Worm (Caenorhabditis elegans): ENCODE data around the gene srt-24.
"Not testable (repeated sequence)": the region's sequence is repeated elsewhere in the genome, so short reads cannot be mapped to it uniquely, and the experiment has no call there.

Gene srt-24

DNA sequence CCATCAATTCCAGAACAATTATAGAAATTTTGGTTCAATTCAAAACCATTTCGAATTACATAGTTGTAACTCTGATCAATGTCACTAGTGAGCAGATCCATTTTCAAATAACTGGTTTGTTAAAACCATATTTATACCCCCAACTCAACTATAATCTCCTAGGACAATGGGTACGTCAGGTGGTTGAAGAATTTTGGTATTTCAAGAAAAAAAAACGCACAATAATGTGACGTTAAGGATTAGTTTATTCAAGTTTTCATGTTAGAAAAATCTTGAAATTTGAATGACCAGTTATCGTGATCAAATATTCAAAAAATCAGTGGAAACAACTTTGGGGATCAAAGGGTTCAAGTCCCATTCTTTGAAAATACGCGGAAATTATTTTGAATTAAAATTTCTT is at the start of gene srt-24:
Gene srt-24 (minus strand): TSS at position 101 of the 400 bp plus-strand sequence.
- TF ChIP-seq tbx-2 (tag; optimal IDR thresholded peaks at IDR 0.05) = no peak
- no peak for TF ChIP-seq lin-39 (tag; optimal IDR thresholded peaks at IDR 0.05)
- no peak for TF ChIP-seq ama-1 (optimal IDR thresholded peaks at IDR 0.05)
- no peak for TF ChIP-seq fkh-10 (GFP tag; optimal IDR thresholded peaks at IDR 0.05)
- TF ChIP-seq ZK546.5 (tag; optimal IDR thresholded peaks at IDR 0.05) = no peak
- no peak for TF ChIP-seq pha-4 (tag; optimal IDR thresholded peaks at IDR 0.05)
- no peak for TF ChIP-seq elt-3 (tag; optimal IDR thresholded peaks at IDR 0.05)
- no peak for TF ChIP-seq mml-1 (tag; optimal IDR thresholded peaks at IDR 0.05)
- TF ChIP-seq eor-1 (tag; optimal IDR thresholded peaks at IDR 0.05) = no peak

DNA sequence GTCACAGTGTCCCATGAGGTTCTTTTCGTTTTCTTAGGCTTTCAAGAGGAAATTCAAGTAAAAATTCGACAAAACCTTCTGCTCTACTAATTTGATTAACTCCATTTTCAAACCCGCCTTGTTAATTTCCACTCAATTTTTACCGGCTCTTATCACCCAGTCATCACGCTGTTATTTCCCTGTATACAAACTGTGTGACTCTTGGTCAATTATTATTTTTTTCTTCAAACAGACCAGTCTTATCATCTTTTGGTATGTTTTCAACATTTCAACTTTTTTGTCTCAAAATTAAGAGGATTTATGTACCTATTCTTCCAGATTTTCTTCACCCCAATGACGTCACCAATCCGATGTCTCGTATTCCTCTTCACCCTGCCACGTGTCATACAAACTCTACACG is 47.6 kb upstream of the srt-24 start, which contains the start of gene ugt-52:
Gene ugt-52 (plus strand): TSS at position 301 of the 400 bp plus-strand sequence.
- TF ChIP-seq ama-1 (optimal IDR thresholded peaks at IDR 0.05) = no peak
- peak; percentile 9 for TF ChIP-seq pha-4 (tag; optimal IDR thresholded peaks at IDR 0.05)

DNA sequence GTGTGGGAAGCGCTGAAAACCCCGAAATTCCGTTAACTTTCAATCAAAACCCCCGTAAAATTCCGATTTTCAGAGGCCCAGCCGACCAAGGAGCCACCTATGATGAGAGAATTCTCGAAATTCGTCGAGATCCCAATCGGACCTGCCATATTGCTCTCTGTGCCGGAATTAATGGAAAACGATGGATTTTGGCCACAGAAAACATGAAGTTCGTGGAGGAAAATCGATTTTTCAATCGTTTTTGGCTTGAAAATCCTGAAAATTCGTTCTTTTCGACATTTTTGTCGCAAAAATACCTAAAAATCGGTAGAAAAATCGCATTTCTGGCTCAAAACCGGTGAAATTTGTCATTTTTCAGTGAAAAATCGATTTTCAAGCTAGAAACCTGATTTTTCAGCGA is 42.7 kb upstream of the srt-24 start:
- no peak for TF ChIP-seq ceh-16 (tag; optimal IDR thresholded peaks at IDR 0.05)
- TF ChIP-seq jun-1 (tag; optimal IDR thresholded peaks at IDR 0.05) = no peak
- no peak for TF ChIP-seq snpc-4 (tag; optimal IDR thresholded peaks at IDR 0.05)
- no peak for TF ChIP-seq sea-2 (GFP tag; optimal IDR thresholded peaks at IDR 0.05)
- TF ChIP-seq nhr-67 (tag; optimal IDR thresholded peaks at IDR 0.05) = no peak
- no peak for TF ChIP-seq pqm-1 (tag; optimal IDR thresholded peaks at IDR 0.05)
- TF ChIP-seq lin-39 (tag; optimal IDR thresholded peaks at IDR 0.05) = no peak

DNA sequence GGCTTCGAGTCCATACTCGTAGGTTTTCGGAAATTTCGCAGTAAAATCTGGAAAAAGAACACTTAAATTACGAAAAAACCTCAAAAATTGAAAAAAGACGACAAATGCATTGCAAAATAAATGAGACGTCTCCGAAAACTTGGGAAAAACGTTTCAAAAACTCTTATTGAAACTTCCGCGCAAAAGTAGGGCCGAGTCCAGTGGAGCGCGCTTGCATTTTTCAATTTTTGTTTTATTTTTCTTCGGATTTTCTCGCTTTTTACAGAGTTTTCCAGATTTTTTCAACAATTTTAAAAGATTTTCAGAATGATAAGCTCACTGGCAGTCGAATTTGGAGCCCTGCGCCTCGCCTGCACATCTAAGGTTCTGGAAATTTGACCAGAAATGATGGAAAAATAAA is 42.1 kb upstream of the srt-24 start, which contains the start of gene mrpl-2:
Gene mrpl-2 (plus strand): TSS at position 307 of the 400 bp plus-strand sequence.
- TF ChIP-seq lin-15B (tag; optimal IDR thresholded peaks at IDR 0.05) = peak; percentile 58
- no peak for TF ChIP-seq zag-1 (tag; optimal IDR thresholded peaks at IDR 0.05)

DNA sequence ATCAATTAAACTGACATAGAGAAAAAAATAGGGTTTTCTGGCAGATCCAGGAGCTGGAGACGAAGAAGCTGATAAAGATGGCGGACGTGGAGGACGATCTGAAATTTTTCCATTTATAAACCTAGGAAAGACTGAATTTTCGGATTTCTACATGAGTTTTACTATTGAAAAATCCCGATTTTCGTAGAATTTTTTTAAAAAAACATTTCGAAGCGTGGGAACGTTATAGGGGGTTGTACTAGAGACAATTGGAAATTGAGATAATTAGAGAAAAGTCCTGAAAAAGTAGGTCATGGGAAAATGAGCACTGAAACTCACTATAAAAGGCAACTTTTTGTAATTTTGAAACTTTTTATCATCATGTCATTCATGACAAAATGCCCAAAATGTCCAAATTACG is 40.2 kb upstream of the srt-24 start, which contains the start of gene F56B3.9:
Gene F56B3.9 (plus strand): TSS at position 301 of the 400 bp plus-strand sequence.
- not testable (repeated sequence) for TF ChIP-seq nhr-67, snpc-4, pha-4 (tag; optimal IDR thresholded peaks at IDR 0.05)

DNA sequence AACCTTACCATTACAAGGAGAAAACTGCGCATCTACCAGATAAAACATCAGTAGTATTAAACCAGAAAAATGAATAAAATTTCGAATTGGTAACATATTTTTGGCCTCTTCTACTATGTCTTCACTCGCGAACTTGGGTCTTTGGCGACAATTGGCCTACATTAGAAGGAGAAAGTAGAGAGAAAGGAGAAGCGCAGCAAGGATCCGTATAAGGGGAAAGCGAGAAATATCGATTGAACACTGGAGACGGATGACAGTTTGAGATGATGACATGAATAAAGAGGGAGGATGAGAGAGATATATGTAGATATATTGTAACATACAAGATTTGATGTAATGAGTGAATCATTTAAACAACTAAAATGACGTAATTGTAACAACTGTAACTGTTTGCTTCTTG is 37.5 kb upstream of the srt-24 start, which contains the start of gene F56B3.2:
Gene F56B3.2 (minus strand): TSS at position 273 of the 400 bp plus-strand sequence.
- peak; percentile 50 for TF ChIP-seq nhr-23 (tag; optimal IDR thresholded peaks at IDR 0.05)
- peak; percentile 43 for TF ChIP-seq ceh-28 (tag; optimal IDR thresholded peaks at IDR 0.05)
- TF ChIP-seq hmg-11 (tag; optimal IDR thresholded peaks at IDR 0.05) = peak; percentile 12
- no peak for TF ChIP-seq lin-15B (tag; optimal IDR thresholded peaks at IDR 0.05)
- TF ChIP-seq tbx-2 (tag; optimal IDR thresholded peaks at IDR 0.05) = no peak

DNA sequence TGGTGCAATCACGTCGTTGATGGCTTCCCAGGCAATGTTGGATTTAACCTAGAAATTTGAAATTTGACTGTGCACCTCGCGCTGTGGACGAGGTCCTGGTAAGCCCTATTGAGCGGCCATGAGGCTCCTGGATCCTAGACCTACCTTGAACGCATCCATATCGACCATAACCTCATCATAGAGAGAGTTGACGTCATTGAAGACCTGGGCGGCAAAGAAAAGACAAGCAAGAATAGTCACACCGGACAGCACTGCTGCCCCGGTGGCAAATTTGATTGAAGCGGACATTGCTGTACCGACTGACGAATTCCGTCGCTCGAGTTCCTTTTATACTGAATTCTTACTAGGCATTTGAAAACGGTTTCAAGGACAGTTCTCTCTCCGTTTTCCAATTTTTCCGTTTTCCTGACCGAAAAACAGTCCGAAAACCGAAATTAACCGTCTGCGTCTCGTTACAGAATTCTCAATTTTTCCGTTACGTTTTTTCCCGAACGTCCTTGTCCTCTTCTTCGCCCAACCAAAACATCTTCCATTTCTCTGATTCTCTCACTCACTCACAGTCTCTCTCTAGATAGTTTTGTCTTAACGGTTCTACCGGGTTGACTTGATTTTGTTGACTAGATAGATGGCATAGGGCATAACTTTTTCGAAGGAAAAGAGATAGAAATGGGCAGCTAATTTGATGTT is 32.7 kb upstream of the srt-24 start, which contains the start of gene col-103:
Gene col-103 (minus strand): TSS at position 302 of the 687 bp plus-strand sequence.
- TF ChIP-seq elt-2 (tag; optimal IDR thresholded peaks at IDR 0.05) (no peak), nhr-76 (tag; optimal IDR thresholded peaks at IDR 0.05) (no peak), unc-62 (GFP tag; optimal IDR thresholded peaks at IDR 0.05) (peak; percentile 14), ztf-4 (tag; optimal IDR thresholded peaks at IDR 0.05) (no peak), nhr-23 (tag; optimal IDR thresholded peaks at IDR 0.05) (peak; percentile 23), nhr-237 (tag; optimal IDR thresholded peaks at IDR 0.05) (no peak), zag-1 (tag; optimal IDR thresholded peaks at IDR 0.05) (no peak), fkh-10 (GFP tag; optimal IDR thresholded peaks at IDR 0.05) (no peak), ama-1 (optimal IDR thresholded peaks at IDR 0.05) (peak; percentile 88)
